Fruit fly (Drosophila melanogaster): Measurements from ENCODE around the gene Mt2.

The Mt2 gene

dm6 chr2L:12097698-12098097 lies 1.4 kb downstream of the Mt2 start, which contains the start of gene Ced-12 (continued):
- TF ChIP-seq CG10267 (tag; optimal IDR thresholded peaks at IDR 0.05) (peak; percentile 69), pho (GFP tag; optimal IDR thresholded peaks at IDR 0.05) (no peak), Fer1 (GFP tag; optimal IDR thresholded peaks at IDR 0.05) (no peak), sr (GFP tag; IDR thresholded peaks at IDR 0.05) (no peak), CG7928 (GFP tag; optimal IDR thresholded peaks at IDR 0.05) (no peak), zfh1 (GFP tag; IDR thresholded peaks at IDR 0.05) (no peak), Sry-δ (GFP tag; optimal IDR thresholded peaks at IDR 0.05) (peak; percentile 18), CG14710 (tag; optimal IDR thresholded peaks at IDR 0.05) (peak; percentile 98), Dll (GFP tag; IDR thresholded peaks at IDR 0.05; ENCODE audit: partially characterized antibody) (0 out of 4 replicates have a peak, but pooled peaks have one; percentile 14), Dp (GFP tag; optimal IDR thresholded peaks at IDR 0.05) (peak; percentile 90), crc (GFP tag; optimal IDR thresholded peaks at IDR 0.05) (no peak), CG2199 (GFP tag; IDR thresholded peaks at IDR 0.05) (no peak), sqz (GFP tag; optimal IDR thresholded peaks at IDR 0.05) (peak; percentile 85), tup (GFP tag; optimal IDR thresholded peaks at IDR 0.05) (no peak), CG4282 (GFP tag; optimal IDR thresholded peaks at IDR 0.05) (no peak), CG9797 (GFP tag; optimal IDR thresholded peaks at IDR 0.05) (peak; percentile 57), CG10431 (GFP tag; optimal IDR thresholded peaks at IDR 0.05) (no peak), gsb (GFP tag; IDR thresholded peaks at IDR 0.05) (no peak), Myb (GFP tag; optimal IDR thresholded peaks at IDR 0.05) (peak; percentile 12), pan (optimal IDR thresholded peaks at IDR 0.05) (no peak), pan (GFP tag; optimal IDR thresholded peaks at IDR 0.05 in 1 of 2, IDR thresholded peaks at IDR 0.05 in 1 of 2) (no peak), CG18262 (tag; optimal IDR thresholded peaks at IDR 0.05) (peak; percentile 60), fru (optimal IDR thresholded peaks at IDR 0.05) (no peak), CG15514 (GFP tag; optimal IDR thresholded peaks at IDR 0.05) (no peak), tgo (GFP tag; IDR thresholded peaks at IDR 0.05) (no peak), Sin3A (optimal IDR thresholded peaks at IDR 0.05) (peak; percentile 6), CG32772 (GFP tag; IDR thresholded peaks at IDR 0.05) (peak; percentile 50; the same call in 1 of the 2 replicates), ac (GFP tag; optimal IDR thresholded peaks at IDR 0.05) (no peak), BEAF-32 (GFP tag; optimal IDR thresholded peaks at IDR 0.05) (peak; percentile 28), lilli (GFP tag; optimal IDR thresholded peaks at IDR 0.05) (no peak), CG4617 (GFP tag; optimal IDR thresholded peaks at IDR 0.05; ENCODE audit: borderline replicate concordance) (peak; percentile 87), Pdp1 (GFP tag; optimal IDR thresholded peaks at IDR 0.05) (peak in 1 of 2 experiments; percentile 13), lbe (GFP tag; optimal IDR thresholded peaks at IDR 0.05) (no peak), Sry-β (GFP tag; optimal IDR thresholded peaks at IDR 0.05) (peak; percentile 66), p53 (GFP tag; optimal IDR thresholded peaks at IDR 0.05) (no peak), CG6683 (GFP tag; optimal IDR thresholded peaks at IDR 0.05) (no peak), stwl (tag; optimal IDR thresholded peaks at IDR 0.05) (peak; percentile 58), CG10959 (GFP tag; IDR thresholded peaks at IDR 0.05) (no peak), sd (tag; optimal IDR thresholded peaks at IDR 0.05) (peak; percentile 1), CG30431 (GFP tag; optimal IDR thresholded peaks at IDR 0.05) (no peak), Gug (GFP tag; IDR thresholded peaks at IDR 0.05) (no peak), HmgZ (tag; optimal IDR thresholded peaks at IDR 0.05) (peak; percentile 5), CG31224 (GFP tag; IDR thresholded peaks at IDR 0.05) (no peak), exex (tag; optimal IDR thresholded peaks at IDR 0.05) (no peak), YL-1 (GFP tag; optimal IDR thresholded peaks at IDR 0.05) (peak; percentile 23), Ets97D (GFP tag; optimal IDR thresholded peaks at IDR 0.05) (peak; percentile 37), dmrt99B (tag; optimal IDR thresholded peaks at IDR 0.05) (no peak), gfzf (GFP tag; optimal IDR thresholded peaks at IDR 0.05) (peak; percentile 87), CG17186 (GFP tag; optimal IDR thresholded peaks at IDR 0.05) (peak; percentile 83), CG17359 (tag; optimal IDR thresholded peaks at IDR 0.05) (peak; percentile 46)
